Fruit fly (Drosophila melanogaster) whole organism, embryonic: ENCODE results near the gene CG5087.

Source experiments
- ATbp ChIP-seq: fragments of 200-800 bp; sonication (Bioruptor generic); optimal IDR thresholded peaks from 2 replicates; lab custom pipeline; 2017; ENCODE audit warnings: missing biosample characterization, mild to moderate bottlenecking, missing genetic modification characterization, missing genetic modification reagents
- Ada2b ChIP-seq: fragments of 200-800 bp; sonication (Bioruptor generic); IDR thresholded peaks from 2 replicates; pipeline ENCODE4 v1.3.6; 2022; ENCODE audit warnings: missing biosample characterization, missing genetic modification characterization
- B-H2 ChIP-seq: fragments of 200-800 bp; sonication (Bioruptor generic); optimal IDR thresholded peaks from 2 replicates; lab custom pipeline; 2018; ENCODE audit warnings: missing biosample characterization, mild to moderate bottlenecking, missing genetic modification characterization
- CG10979 ChIP-seq: fragments of 200-800 bp; sonication (Bioruptor generic); optimal IDR thresholded peaks from 2 replicates; lab custom pipeline; 2018; ENCODE audit warnings: missing biosample characterization, mild to moderate bottlenecking, missing genetic modification characterization, moderate library complexity
- CG12219 ChIP-seq: fragments of 200-800 bp; sonication (Bioruptor generic); optimal IDR thresholded peaks from 3 replicates; lab custom pipeline; 2018; ENCODE audit warnings: missing biosample characterization, mild to moderate bottlenecking, missing genetic modification characterization
- CG12659 ChIP-seq: fragments of 200-800 bp; sonication (Bioruptor generic); optimal IDR thresholded peaks from 3 replicates; lab custom pipeline; 2017; ENCODE audit warnings: mild to moderate bottlenecking, missing biosample characterization, missing genetic modification reagents, missing genetic modification characterization
- CG13424 ChIP-seq: fragments of 200-800 bp; sonication (Bioruptor generic); optimal IDR thresholded peaks from 2 replicates; lab custom pipeline; 2019; ENCODE audit warnings: missing biosample characterization, mild to moderate bottlenecking, missing genetic modification characterization, moderate library complexity
- CG17328 ChIP-seq: fragments of 200-800 bp; sonication (Bioruptor generic); IDR thresholded peaks from 2 replicates; pipeline ENCODE4 v1.3.6; 2022; ENCODE audit warnings: missing biosample characterization, missing genetic modification characterization
- CG17802 ChIP-seq: fragments of 200-800 bp; sonication (Bioruptor generic); optimal IDR thresholded peaks from 2 replicates; lab custom pipeline; 2018; ENCODE audit warnings: missing biosample characterization, mild to moderate bottlenecking, missing genetic modification characterization, moderate library complexity
- CG18262 ChIP-seq: fragments of 200-800 bp; optimal IDR thresholded peaks from 3 replicates; lab custom pipeline; 2019; ENCODE audit warnings: missing biosample characterization, mild to moderate bottlenecking, missing genetic modification characterization, moderate library complexity
- CG2712 ChIP-seq: fragments of 200-800 bp; optimal IDR thresholded peaks from 3 replicates; lab custom pipeline; 2019; ENCODE audit warnings: missing biosample characterization, mild to moderate bottlenecking, missing genetic modification characterization, moderate library complexity
- CG2889 ChIP-seq: fragments of 200-800 bp; sonication (Bioruptor generic); IDR thresholded peaks from 3 replicates; pipeline ENCODE4 v1.3.6; 2022; ENCODE audit warnings: missing biosample characterization, missing genetic modification characterization
- CG3163 ChIP-seq: fragments of 200-800 bp; sonication (Bioruptor generic); optimal IDR thresholded peaks from 3 replicates; lab custom pipeline; 2016; ENCODE audit warnings: missing biosample characterization, missing genetic modification characterization
- CG7839 ChIP-seq: fragments of 200-800 bp; sonication (Bioruptor generic); optimal IDR thresholded peaks from 3 replicates; lab custom pipeline; 2018; ENCODE audit warnings: missing biosample characterization, mild to moderate bottlenecking, missing genetic modification characterization, moderate library complexity
- CG7928 ChIP-seq: fragments of 200-800 bp; sonication (Bioruptor generic); optimal IDR thresholded peaks from 2 replicates; lab custom pipeline; 2017; ENCODE audit warnings: missing biosample characterization, mild to moderate bottlenecking, missing genetic modification characterization
- CG8290 ChIP-seq, 3 experiments: fragments of 200-800 bp; sonication (Bioruptor generic); optimal IDR thresholded peaks; 2 replicates each; lab custom pipeline; 2016 to 2019; ENCODE audit warnings: missing biosample characterization in 3 of 3, missing genetic modification characterization in 3 of 3, mild to moderate bottlenecking in 2 of 3, moderate library complexity in 1 of 3
- CG8924 ChIP-seq: fragments of 200-800 bp; optimal IDR thresholded peaks from 3 replicates; lab custom pipeline; 2019; ENCODE audit warnings: missing biosample characterization, mild to moderate bottlenecking, missing genetic modification characterization, moderate library complexity
- CG8944 ChIP-seq: fragments of 200-800 bp; sonication (Bioruptor generic); optimal IDR thresholded peaks from 3 replicates; lab custom pipeline; 2016; ENCODE audit warnings: missing biosample characterization, missing genetic modification characterization
- CG9437 ChIP-seq: fragments of 200-800 bp; sonication (Bioruptor generic); optimal IDR thresholded peaks from 2 replicates; lab custom pipeline; 2018; ENCODE audit warnings: missing biosample characterization, mild to moderate bottlenecking, missing genetic modification characterization
- CoRest ChIP-seq: fragments of 200-800 bp; sonication (Bioruptor generic); optimal IDR thresholded peaks from 3 replicates; lab custom pipeline; 2018; ENCODE audit warnings: missing biosample characterization, mild to moderate bottlenecking, missing genetic modification characterization, moderate library complexity
- Doc3 ChIP-seq: fragments of 200-800 bp; sonication (Bioruptor generic); IDR thresholded peaks from 3 replicates; pipeline ENCODE4 v1.3.6; 2022; ENCODE audit warnings: missing biosample characterization, missing genetic modification characterization; ENCODE audit not compliant: partially characterized antibody
- Dref ChIP-seq: fragments of 200-800 bp; sonication (Bioruptor generic); IDR thresholded peaks from 2 replicates; pipeline ENCODE4 v1.3.6; 2022; ENCODE audit warnings: missing biosample characterization, missing genetic modification characterization
- Ets97D ChIP-seq: fragments of 200-800 bp; sonication (Bioruptor generic); optimal IDR thresholded peaks from 3 replicates; lab custom pipeline; 2016; ENCODE audit warnings: missing biosample characterization, missing genetic modification characterization
- Fer1 ChIP-seq: fragments of 200-800 bp; sonication (Bioruptor generic); optimal IDR thresholded peaks from 2 replicates; lab custom pipeline; 2017; ENCODE audit warnings: missing biosample characterization, mild to moderate bottlenecking, missing genetic modification characterization
- Fer2 ChIP-seq: fragments of 200-800 bp; sonication (Bioruptor generic); optimal IDR thresholded peaks from 2 replicates; lab custom pipeline; 2018; ENCODE audit warnings: missing biosample characterization, mild to moderate bottlenecking, missing genetic modification characterization, moderate library complexity
- GATAe ChIP-seq: fragments of 200-800 bp; sonication (Bioruptor generic); conservative IDR thresholded peaks from 2 replicates; pipeline ENCODE4 v1.3.6; 2022; ENCODE audit warnings: missing biosample characterization, missing genetic modification characterization
- Gsc ChIP-seq: fragments of 200-800 bp; sonication (Bioruptor generic); IDR thresholded peaks from 2 replicates; pipeline ENCODE4 v1.3.6; 2022; ENCODE audit warnings: missing biosample characterization, missing genetic modification characterization
- Gug ChIP-seq: fragments of 200-800 bp; sonication (Bioruptor generic); IDR thresholded peaks from 4 replicates; pipeline ENCODE4 v1.3.6; 2022; ENCODE audit warnings: missing biosample characterization, missing genetic modification characterization
- Myb ChIP-seq: fragments of 200-800 bp; sonication (Bioruptor generic); optimal IDR thresholded peaks from 2 replicates; lab custom pipeline; 2016; ENCODE audit warnings: missing biosample characterization, missing genetic modification characterization
- NC2β ChIP-seq: fragments of 200-800 bp; sonication (Bioruptor generic); optimal IDR thresholded peaks from 2 replicates; lab custom pipeline; 2016; ENCODE audit warnings: missing biosample characterization, missing genetic modification characterization
- Ptx1 ChIP-seq: fragments of 200-800 bp; sonication (Bioruptor generic); IDR thresholded peaks from 2 replicates; pipeline ENCODE4 v1.3.6; 2022; ENCODE audit warnings: missing biosample characterization, missing genetic modification characterization
- az2 ChIP-seq: fragments of 200-800 bp; sonication (Bioruptor generic); optimal IDR thresholded peaks from 3 replicates; lab custom pipeline; 2016; ENCODE audit warnings: missing biosample characterization, missing genetic modification characterization
- bsh ChIP-seq, 2 experiments: fragments of 200-800 bp; sonication (Bioruptor generic); optimal IDR thresholded peaks; 2 replicates each; lab custom pipeline; 2017 to 2018; ENCODE audit warnings: mild to moderate bottlenecking in 2 of 2, missing biosample characterization in 2 of 2, missing genetic modification characterization in 2 of 2, moderate library complexity in 1 of 2
- chm ChIP-seq: fragments of 200-800 bp; sonication (Bioruptor generic); IDR thresholded peaks from 2 replicates; pipeline ENCODE4 v1.3.6; 2022; ENCODE audit warnings: missing biosample characterization, missing genetic modification characterization
- da ChIP-seq: fragments of 200-800 bp; sonication (Bioruptor generic); optimal IDR thresholded peaks from 2 replicates; lab custom pipeline; 2016; ENCODE audit warnings: missing biosample characterization, missing genetic modification characterization
- fd96Cb ChIP-seq: fragments of 200-800 bp; sonication (Bioruptor generic); optimal IDR thresholded peaks from 2 replicates; lab custom pipeline; 2018; ENCODE audit warnings: missing biosample characterization, mild to moderate bottlenecking, missing genetic modification characterization, moderate library complexity
- grau ChIP-seq: fragments of 200-800 bp; optimal IDR thresholded peaks from 3 replicates; lab custom pipeline; 2019; ENCODE audit warnings: missing biosample characterization, mild to moderate bottlenecking, missing genetic modification characterization, moderate library complexity
- gsb-n ChIP-seq: fragments of 200-800 bp; sonication (Bioruptor generic); optimal IDR thresholded peaks from 3 replicates; lab custom pipeline; 2018; ENCODE audit warnings: missing biosample characterization, mild to moderate bottlenecking, missing genetic modification characterization
- hb ChIP-seq: fragments of 200-800 bp; sonication (Bioruptor generic); IDR thresholded peaks from 3 replicates; pipeline ENCODE4 v1.3.6; 2022; ENCODE audit warnings: missing biosample characterization, missing genetic modification characterization; ENCODE audit not compliant: partially characterized antibody
- lbe ChIP-seq: fragments of 200-800 bp; sonication (Bioruptor generic); optimal IDR thresholded peaks from 2 replicates; lab custom pipeline; 2016; ENCODE audit warnings: missing biosample characterization, mild to moderate bottlenecking, missing genetic modification characterization
- nmo ChIP-seq: fragments of 200-800 bp; sonication (Bioruptor generic); optimal IDR thresholded peaks from 2 replicates; lab custom pipeline; 2018; ENCODE audit warnings: missing biosample characterization, mild to moderate bottlenecking, missing genetic modification characterization, moderate library complexity
- onecut ChIP-seq: fragments of 200-800 bp; sonication (Bioruptor generic); IDR thresholded peaks from 2 replicates; pipeline ENCODE4 v1.3.6; 2022; ENCODE audit warnings: missing biosample characterization, missing genetic modification characterization
- pho ChIP-seq: fragments of 200-800 bp; sonication (Bioruptor generic); optimal IDR thresholded peaks from 2 replicates; lab custom pipeline; 2016; ENCODE audit warnings: missing biosample characterization, missing genetic modification characterization
- phol ChIP-seq: fragments of 200-800 bp; sonication (Bioruptor generic); optimal IDR thresholded peaks from 3 replicates; lab custom pipeline; 2018; ENCODE audit warnings: missing biosample characterization, mild to moderate bottlenecking, missing genetic modification characterization, moderate library complexity
- repo ChIP-seq: fragments of 200-800 bp; sonication (Bioruptor generic); optimal IDR thresholded peaks from 2 replicates; lab custom pipeline; 2016; ENCODE audit warnings: missing biosample characterization, missing genetic modification characterization
- run ChIP-seq: fragments of 200-800 bp; sonication (Bioruptor generic); optimal IDR thresholded peaks from 3 replicates; lab custom pipeline; 2018; ENCODE audit warnings: missing biosample characterization, mild to moderate bottlenecking, missing genetic modification characterization
- sens ChIP-seq: fragments of 200-800 bp; sonication (Bioruptor generic); peaks from one replicate; lab custom pipeline; 2016; ENCODE audit warnings: missing biosample characterization, missing genetic modification characterization
- so ChIP-seq: fragments of 200-800 bp; sonication (Bioruptor generic); IDR thresholded peaks from 3 replicates; pipeline ENCODE4 v1.3.6; 2022; ENCODE audit warnings: missing biosample characterization, missing genetic modification characterization
- tap ChIP-seq: fragments of 200-800 bp; optimal IDR thresholded peaks from 3 replicates; lab custom pipeline; 2019; ENCODE audit warnings: missing biosample characterization, mild to moderate bottlenecking, missing genetic modification characterization, moderate library complexity
- trh ChIP-seq: fragments of 200-800 bp; sonication (Bioruptor generic); optimal IDR thresholded peaks from 2 replicates; lab custom pipeline; 2016; ENCODE audit warnings: missing biosample characterization, missing genetic modification characterization
- wor ChIP-seq: fragments of 200-800 bp; sonication (Bioruptor generic); IDR thresholded peaks from 2 replicates; pipeline ENCODE4 v1.3.6; 2022; ENCODE audit warnings: missing biosample characterization, missing genetic modification characterization
- zen ChIP-seq: fragments of 200-800 bp; sonication (Bioruptor generic); optimal IDR thresholded peaks from 3 replicates; lab custom pipeline; 2018; ENCODE audit warnings: missing biosample characterization, mild to moderate bottlenecking, missing genetic modification characterization, moderate library complexity

The CG5087 gene

DNA sequence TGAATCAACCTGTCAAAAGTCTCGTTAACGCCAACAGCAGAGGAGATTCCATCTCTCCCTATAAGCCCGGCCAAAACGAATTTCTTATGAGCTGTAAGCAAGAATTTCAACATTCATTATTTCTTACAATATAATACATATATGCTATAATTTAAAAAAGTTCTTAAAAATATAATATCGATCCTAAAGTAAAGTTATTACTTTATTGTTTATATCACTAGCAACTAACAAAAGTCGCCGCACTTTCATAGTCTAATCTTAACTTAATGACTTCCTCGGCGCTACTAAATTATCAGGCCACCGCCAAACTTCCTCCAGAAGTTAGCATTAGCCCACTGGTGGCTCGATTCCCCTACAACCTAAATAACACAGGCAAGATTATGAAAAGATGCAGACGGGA lies 35.6 kb downstream of the CG5087 start (continued):
- TF ChIP-seq fd96Cb (peak; percentile 27), CG10979 (tag; lab: Kevin White, UChicago) (peak; percentile 52), CG8944 (no peak), phol (tag; lab: Kevin White, UChicago) (peak; percentile 48), CG13424 (peak; percentile 34), Myb (no peak), Fer1 (GFP tag; lab: Kevin White, UChicago) (no peak), CG7839 (tag; lab: Kevin White, UChicago) (peak; percentile 34), CG2712 (tag; lab: Kevin White, UChicago) (peak; percentile 50), NC2β (no peak), nmo (GFP tag; lab: Kevin White, UChicago) (peak; percentile 60), Ptx1 (GFP tag; lab: Robert Waterston, UW) (no peak), CG9437 (GFP tag; lab: Kevin White, UChicago) (no peak), CG3163 (GFP tag; lab: Kevin White, UChicago) (no peak), GATAe (GFP tag; lab: Robert Waterston, UW) (no peak), zen (tag; lab: Kevin White, UChicago) (no peak), CG18262 (tag; lab: Kevin White, UChicago) (peak; percentile 56), bsh (GFP tag; optimal IDR thresholded peaks at IDR 0.05; lab: Kevin White, UChicago) (peak in 1 of 2 experiments; percentile 53), ATbp (GFP tag; lab: Kevin White, UChicago) (peak; percentile 3), CG2889 (no peak), CG17802 (no peak), wor (peak; percentile 32; the same call in 1 of the 2 replicates), Dref (no peak), CG12219 (no peak), onecut (GFP tag; lab: Robert Waterston, UW) (no peak), az2 (GFP tag; lab: Kevin White, UChicago) (no peak), pho (GFP tag; lab: Kevin White, UChicago) (no peak), CG8924 (tag; lab: Kevin White, UChicago) (peak; percentile 33), CG17328 (GFP tag; lab: Robert Waterston, UW) (no peak), grau (peak; percentile 25), CoRest (tag; lab: Kevin White, UChicago) (peak; percentile 42), Gug (no peak), lbe (GFP tag; lab: Kevin White, UChicago) (peak; percentile 19), Ets97D (GFP tag; lab: Kevin White, UChicago) (no peak), trh (GFP tag; lab: Kevin White, UChicago) (no peak), so (GFP tag; lab: Robert Waterston, UW) (no peak)

dm6 chr3L:9033999-9034626 lies 36.1 kb downstream of the CG5087 start:
- peak; percentile 74 for TF ChIP-seq tap (tag; lab: Kevin White, UChicago)
- peak; percentile 0 for TF ChIP-seq CG17802
- no peak for TF ChIP-seq CG7928
- no peak for TF ChIP-seq Fer2
- TF ChIP-seq chm (GFP tag; lab: Robert Waterston, UW), result peak; percentile 31; the same call in 1 of the 2 replicates
- peak; percentile 49; the same call in 1 of the 2 replicates for TF ChIP-seq Gsc (GFP tag; lab: Robert Waterston, UW)
- no peak for TF ChIP-seq repo (GFP tag; lab: Kevin White, UChicago)
- TF ChIP-seq hb (GFP tag; lab: Robert Waterston, UW), result no peak
- TF ChIP-seq sens (GFP tag; lab: Kevin White, UChicago), result peak; percentile 94
- TF ChIP-seq CG8290 (GFP tag; optimal IDR thresholded peaks at IDR 0.05; lab: Kevin White, UChicago), result no peak
- TF ChIP-seq CG8290 (tag; optimal IDR thresholded peaks at IDR 0.05; lab: Kevin White, UChicago), result no peak
- no peak for TF ChIP-seq run (tag; lab: Kevin White, UChicago)
- TF ChIP-seq Doc3, result no peak
- TF ChIP-seq Ada2b (GFP tag; lab: Robert Waterston, UW), result peak; percentile 57; the same call in 1 of the 2 replicates
- no peak for TF ChIP-seq da (GFP tag; lab: Kevin White, UChicago)
- no peak for TF ChIP-seq B-H2 (GFP tag; lab: Kevin White, UChicago)
- TF ChIP-seq gsb-n (tag; lab: Kevin White, UChicago), result peak; percentile 15
- no peak for TF ChIP-seq CG12659 (GFP tag; lab: Kevin White, UChicago)
